Worm (Caenorhabditis elegans) whole organism, L4/young adult: ENCODE results near the gene pqn-36.

Experiments used
- W03F9.2 ChIP-seq: fragments of 150-350 bp; optimal IDR thresholded peaks from 2 replicates; lab custom pipeline; 2014; ENCODE audit warnings: missing biosample characterization, missing genetic modification characterization
- dao-5 ChIP-seq: sonication (generic microtip); optimal IDR thresholded peaks from 2 replicates; lab custom pipeline; 2016; ENCODE audit warnings: missing genotype, missing genetic modification characterization, moderate library complexity, missing compliant biosample characterization
- him-1 ChIP-seq: sonication (generic microtip); optimal IDR thresholded peaks from 2 replicates; lab custom pipeline; 2016; ENCODE audit warnings: missing genotype, missing genetic modification reagents, missing genetic modification characterization, missing compliant biosample characterization

DNA sequence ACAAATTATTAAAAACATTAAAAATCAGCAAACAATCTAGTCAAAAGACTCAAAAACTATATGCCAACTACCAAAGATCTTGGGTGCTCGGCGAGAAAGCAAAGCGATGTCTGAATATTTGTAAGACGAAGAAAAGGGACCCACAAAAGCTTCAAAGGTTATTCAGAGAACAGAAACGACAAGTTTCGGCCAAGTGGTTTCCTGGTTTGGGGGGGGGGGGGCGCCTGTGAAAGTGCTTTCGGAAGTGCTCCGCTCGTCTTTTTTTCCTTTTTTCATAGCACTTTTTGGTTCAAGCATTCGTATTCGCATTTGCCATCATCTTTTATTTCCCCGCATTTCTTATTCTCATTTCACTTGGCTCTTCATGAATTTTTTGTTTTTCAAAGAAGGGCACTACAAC is 33.8 kb downstream of the pqn-36 start:
- no peak for TF ChIP-seq dao-5 (tag; lab: Kevin White, UChicago)
- no peak for TF ChIP-seq him-1 (tag; lab: Kevin White, UChicago)
- no peak for TF ChIP-seq W03F9.2
